Worm (Caenorhabditis elegans): ENCODE data around the gene C41A3.2.

The C41A3.2 gene

ce11 chrX:5365437-5365836 is 48.7 kb downstream of the C41A3.2 start, which contains the start of gene F35C8.5 (continued):
- TF ChIP-seq fkh-10 (GFP tag; optimal IDR thresholded peaks at IDR 0.05): no peak

- no peak for TF ChIP-seq hif-1 (tag; optimal IDR thresholded peaks at IDR 0.05)
- no peak for TF ChIP-seq lin-38 (GFP tag; IDR thresholded peaks at IDR 0.05)
- TF ChIP-seq snpc-4 (tag; optimal IDR thresholded peaks at IDR 0.05): no peak
- TF ChIP-seq spr-1 (tag; optimal IDR thresholded peaks at IDR 0.05): no peak
- TF ChIP-seq zag-1 (tag; optimal IDR thresholded peaks at IDR 0.05): no peak
- TF ChIP-seq T20F7.1 (GFP tag; optimal IDR thresholded peaks at IDR 0.05): no peak
- no peak for TF ChIP-seq nhr-237 (tag; optimal IDR thresholded peaks at IDR 0.05)
- TF ChIP-seq daf-16 (GFP tag; optimal IDR thresholded peaks at IDR 0.05): no peak
- no peak for TF ChIP-seq daf-16 (tag; optimal IDR thresholded peaks at IDR 0.05)
- no peak for TF ChIP-seq hmg-1.1 (GFP tag; IDR thresholded peaks at IDR 0.05)
- no peak for TF ChIP-seq aha-1 (tag)
- TF ChIP-seq hlh-30 (tag; optimal IDR thresholded peaks at IDR 0.05; ENCODE audit: insufficient read depth): no peak
- TF ChIP-seq arid-1 (GFP tag; conservative IDR thresholded peaks at IDR 0.05): no peak
Observed at ce11 chrX:5364222-5364621, 49.9 kb downstream of the C41A3.2 start, which contains the start of gene chtl-1. Gene chtl-1 (minus strand): TSS chrX:5364322.

- no peak for TF ChIP-seq sdz-12 (GFP tag; optimal IDR thresholded peaks at IDR 0.05)
- TF ChIP-seq F37D6.2 (tag; optimal IDR thresholded peaks at IDR 0.05): no peak
- TF ChIP-seq ZK337.2 (GFP tag; IDR thresholded peaks at IDR 0.05): no peak
- TF ChIP-seq egl-43 (GFP tag; IDR thresholded peaks at IDR 0.05): 0 out of 2 replicates have a peak, but pooled peaks have one; percentile 33
- TF ChIP-seq ceh-32 (tag; optimal IDR thresholded peaks at IDR 0.05; ENCODE audit: poor library complexity): no peak
- TF ChIP-seq mxl-3 (GFP tag; optimal IDR thresholded peaks at IDR 0.05): no peak
- TF ChIP-seq dpl-1 (GFP tag; optimal IDR thresholded peaks at IDR 0.05): no peak
- no peak for TF ChIP-seq hlh-30 (tag; optimal IDR thresholded peaks at IDR 0.05; ENCODE audit: insufficient read depth)
Observed at ce11 chrX:5360682-5361081, 53.5 kb downstream of the C41A3.2 start.

Data from whole organism, L4 larva.